Fruit fly (Drosophila melanogaster) whole organism: ENCODE measurements around the gene kek6.

Source experiments
- Dll ChIP-seq: fragments of >200 bp; optimal IDR thresholded peaks from 2 replicates; lab custom pipeline; 2017
- psq ChIP-seq: fragments of >200 bp; optimal IDR thresholded peaks from 2 replicates; lab custom pipeline; 2017
- usp ChIP-seq: fragments of >200 bp; optimal IDR thresholded peaks from 2 replicates; lab custom pipeline; 2017; ENCODE audit warnings: missing biosample characterization, missing genetic modification characterization, mixed read lengths

- TF ChIP-seq psq (lab: Kevin White, UChicago) (no peak), usp (GFP tag; lab: Kevin White, UChicago) (no peak), Dll (lab: Kevin White, UChicago) (no peak)
Observed at dm6 chr3R:31626237-31626636, 4.3 kb downstream of the kek6 start.
